Worm (Caenorhabditis elegans) whole organism, late embryonic: ENCODE data around the gene mrps-18B.

Experiments used
- F13H6.1 ChIP-seq: sonication (generic microtip); optimal IDR thresholded peaks from 2 replicates; lab custom pipeline; 2016; ENCODE audit warnings: missing genetic modification characterization, missing compliant biosample characterization
- K02D7.2 ChIP-seq: sonication (generic microtip); optimal IDR thresholded peaks from 2 replicates; lab custom pipeline; 2017; ENCODE audit warnings: mild to moderate bottlenecking, missing genetic modification characterization, missing compliant biosample characterization
- K09A11.1 ChIP-seq: sonication (generic microtip); optimal IDR thresholded peaks from 2 replicates; lab custom pipeline; 2017; ENCODE audit warnings: antibody characterized with exemption, mild to moderate bottlenecking, missing genetic modification characterization, missing compliant biosample characterization; ENCODE audit not compliant: insufficient read depth
- ama-1 ChIP-seq: fragments of 150-350 bp; optimal IDR thresholded peaks from 2 replicates; lab custom pipeline; 2014
- ceh-14 ChIP-seq: sonication (generic microtip); optimal IDR thresholded peaks from 2 replicates; lab custom pipeline; 2016; ENCODE audit warnings: missing genotype, missing genetic modification characterization, missing compliant biosample characterization
- ceh-18 ChIP-seq: sonication (generic microtip); optimal IDR thresholded peaks from 2 replicates; lab custom pipeline; 2016; ENCODE audit warnings: missing genetic modification characterization, missing compliant biosample characterization
- ceh-19 ChIP-seq: fragments of 200-800 bp; sonication (Bioruptor generic); optimal IDR thresholded peaks from 2 replicates; lab custom pipeline; 2018; ENCODE audit warnings: mild to moderate bottlenecking, missing genetic modification characterization, missing compliant biosample characterization
- ceh-2 ChIP-seq: sonication (generic microtip); optimal IDR thresholded peaks from 2 replicates; lab custom pipeline; 2016; ENCODE audit warnings: missing genotype, missing genetic modification characterization, missing compliant biosample characterization
- ceh-22 ChIP-seq: sonication (generic microtip); optimal IDR thresholded peaks from 2 replicates; lab custom pipeline; 2017; ENCODE audit warnings: missing biosample characterization, missing genetic modification characterization
- ceh-24 ChIP-seq: sonication (generic microtip); optimal IDR thresholded peaks from 2 replicates; lab custom pipeline; 2016; ENCODE audit warnings: mild to moderate bottlenecking, missing genetic modification characterization, missing compliant biosample characterization
- ceh-34 ChIP-seq: sonication (generic microtip); optimal IDR thresholded peaks from 2 replicates; lab custom pipeline; 2016; ENCODE audit warnings: mild to moderate bottlenecking, missing genetic modification characterization, missing compliant biosample characterization
- ceh-45 ChIP-seq: fragments of 200-800 bp; sonication (Bioruptor generic); IDR thresholded peaks from 2 replicates; pipeline ENCODE4 v1.3.6; 2022; ENCODE audit warnings: missing genetic modification reagents, missing genetic modification characterization, missing compliant biosample characterization
- ceh-9 ChIP-seq: sonication (generic microtip); optimal IDR thresholded peaks from 2 replicates; lab custom pipeline; 2016; ENCODE audit warnings: mild to moderate bottlenecking, missing genetic modification characterization, inconsistent platforms, missing compliant biosample characterization
- dmd-4 ChIP-seq: sonication (generic microtip); optimal IDR thresholded peaks from 2 replicates; lab custom pipeline; 2016; ENCODE audit warnings: borderline replicate concordance, missing genetic modification characterization, missing compliant biosample characterization
- elt-2 ChIP-seq: sonication (generic microtip); optimal IDR thresholded peaks from 2 replicates; lab custom pipeline; 2016; ENCODE audit warnings: missing genetic modification reagents, missing genetic modification characterization, missing compliant biosample characterization
- elt-4 ChIP-seq: sonication (generic microtip); optimal IDR thresholded peaks from 2 replicates; lab custom pipeline; 2016; ENCODE audit warnings: missing genetic modification characterization, missing compliant biosample characterization
- fkh-6 ChIP-seq: sonication (generic microtip); optimal IDR thresholded peaks from 2 replicates; lab custom pipeline; 2016; ENCODE audit warnings: missing genetic modification characterization, missing compliant biosample characterization
- hlh-30 ChIP-seq: sonication (generic microtip); optimal IDR thresholded peaks from 2 replicates; lab custom pipeline; 2017; ENCODE audit warnings: antibody characterized with exemption, missing genetic modification characterization, missing compliant biosample characterization; ENCODE audit not compliant: insufficient read depth
- hlh-8 ChIP-seq: sonication (generic microtip); optimal IDR thresholded peaks from 2 replicates; lab custom pipeline; 2016; ENCODE audit warnings: missing genotype, missing genetic modification characterization, missing compliant biosample characterization
- lin-11 ChIP-seq: fragments of 200-800 bp; sonication (Bioruptor generic); optimal IDR thresholded peaks from 2 replicates; lab custom pipeline; 2018; ENCODE audit warnings: mild to moderate bottlenecking, missing genetic modification characterization, missing compliant biosample characterization
- madf-2 ChIP-seq: sonication (generic microtip); optimal IDR thresholded peaks from 2 replicates; lab custom pipeline; 2017; ENCODE audit warnings: missing genetic modification characterization, missing compliant biosample characterization
- nfya-1 ChIP-seq: sonication (generic microtip); optimal IDR thresholded peaks from 2 replicates; lab custom pipeline; 2017; ENCODE audit warnings: missing genetic modification characterization, mild to moderate bottlenecking, missing compliant biosample characterization, antibody characterized with exemption, moderate library complexity
- nhr-11 ChIP-seq: fragments of 150-350 bp; optimal IDR thresholded peaks from 2 replicates; lab custom pipeline; 2014; ENCODE audit warnings: missing biosample characterization, missing genetic modification characterization
- nhr-232 ChIP-seq: sonication (generic microtip); optimal IDR thresholded peaks from 2 replicates; lab custom pipeline; 2016; ENCODE audit warnings: missing genetic modification characterization, missing compliant biosample characterization
- npax-4 ChIP-seq: sonication (generic microtip); optimal IDR thresholded peaks from 2 replicates; lab custom pipeline; 2016; ENCODE audit warnings: missing genetic modification characterization, missing compliant biosample characterization
- odd-2 ChIP-seq: sonication (generic microtip); optimal IDR thresholded peaks from 2 replicates; lab custom pipeline; 2017; ENCODE audit warnings: antibody characterized with exemption, mild to moderate bottlenecking, missing genetic modification characterization, missing compliant biosample characterization
- pag-3 ChIP-seq: sonication (generic microtip); optimal IDR thresholded peaks from 2 replicates; lab custom pipeline; 2016; ENCODE audit warnings: missing compliant biosample characterization, missing genetic modification characterization, borderline replicate concordance
- pax-1 ChIP-seq: fragments of 150-350 bp; optimal IDR thresholded peaks from 2 replicates; lab custom pipeline; 2014; ENCODE audit warnings: missing biosample characterization, missing genetic modification characterization
- pha-2 ChIP-seq: sonication (generic microtip); optimal IDR thresholded peaks from 2 replicates; lab custom pipeline; 2017; ENCODE audit warnings: mild to moderate bottlenecking, missing genetic modification characterization, missing compliant biosample characterization
- pros-1 ChIP-seq: fragments of 150-350 bp; optimal IDR thresholded peaks from 2 replicates; lab custom pipeline; 2014; ENCODE audit warnings: missing biosample characterization, missing genetic modification reagents, missing genetic modification characterization
- ref-2 ChIP-seq: sonication (generic microtip); optimal IDR thresholded peaks from 2 replicates; lab custom pipeline; 2016; ENCODE audit warnings: missing genetic modification characterization, missing compliant biosample characterization
- sox-4 ChIP-seq: sonication (generic microtip); optimal IDR thresholded peaks from 2 replicates; lab custom pipeline; 2017; ENCODE audit warnings: mild to moderate bottlenecking, missing genetic modification characterization, inconsistent platforms, missing compliant biosample characterization
- syd-9 ChIP-seq: sonication (generic microtip); optimal IDR thresholded peaks from 2 replicates; lab custom pipeline; 2016; ENCODE audit warnings: mild to moderate bottlenecking, missing genetic modification characterization, moderate library complexity, missing compliant biosample characterization
- tbx-2 ChIP-seq: sonication (generic microtip); optimal IDR thresholded peaks from 2 replicates; lab custom pipeline; 2016; ENCODE audit warnings: missing genetic modification characterization, missing compliant biosample characterization
- tbx-7 ChIP-seq: sonication (generic microtip); optimal IDR thresholded peaks from 2 replicates; lab custom pipeline; 2016; ENCODE audit warnings: missing genotype, missing genetic modification characterization, missing compliant biosample characterization
- unc-3 ChIP-seq, 2 experiments: fragments of 200-800 bp in 1 of 2; sonication (Bioruptor generic) in 1 of 2; sonication (generic microtip) in 1 of 2; conservative IDR thresholded peaks in 1 of 2; optimal IDR thresholded peaks in 1 of 2; 2 replicates each; pipeline versions ENCODE4 v1.3.6 to Lab custom; 2016 to 2022; ENCODE audit warnings: missing compliant biosample characterization in 2 of 2, missing genetic modification characterization in 2 of 2, missing genetic modification reagents in 1 of 2
- unc-42 ChIP-seq: sonication (generic microtip); optimal IDR thresholded peaks from 2 replicates; lab custom pipeline; 2016; ENCODE audit warnings: missing genotype, missing genetic modification characterization, missing compliant biosample characterization
- unc-55 ChIP-seq: sonication (generic microtip); optimal IDR thresholded peaks from 2 replicates; lab custom pipeline; 2017; ENCODE audit warnings: missing biosample characterization, missing genetic modification reagents, missing genetic modification characterization
- ztf-16 ChIP-seq: sonication (generic microtip); optimal IDR thresholded peaks from 2 replicates; lab custom pipeline; 2017; ENCODE audit warnings: missing genetic modification characterization, missing compliant biosample characterization

Gene mrps-18B

ce11 chrII:8516783-8517182 is 8.7 kb upstream of the mrps-18B start, which contains the start of gene rnh-2 (continued):
- TF ChIP-seq fkh-6 = no peak
- TF ChIP-seq ztf-16 = no peak
- peak; percentile 39 for TF ChIP-seq ceh-14 (tag; lab: Kevin White, UChicago)
- no peak for TF ChIP-seq ama-1 (lab: Kevin White, UChicago)
- TF ChIP-seq syd-9 (tag; lab: Kevin White, UChicago) = no peak
- no peak for TF ChIP-seq ceh-24
- TF ChIP-seq sox-4 (tag; lab: Kevin White, UChicago) = no peak
- TF ChIP-seq unc-42 (tag; lab: Kevin White, UChicago) = peak; percentile 29
- TF ChIP-seq F13H6.1 = no peak
- TF ChIP-seq ceh-9 = no peak
- TF ChIP-seq ceh-22 (tag; lab: Kevin White, UChicago) = no peak
- TF ChIP-seq tbx-2 (tag; lab: Kevin White, UChicago) = peak; percentile 76
- TF ChIP-seq nhr-11 (tag; lab: Kevin White, UChicago) = no peak
- TF ChIP-seq pax-1 (tag; lab: Kevin White, UChicago) = no peak

ce11 chrII:8518210-8518609 is 7.3 kb upstream of the mrps-18B start, which contains the start of gene T13H5.8:
TSS of gene T13H5.8 (plus strand) at chrII:8518510.
- TF ChIP-seq pros-1 (tag; lab: Kevin White, UChicago) = no peak
- no peak for TF ChIP-seq ceh-2 (tag; lab: Kevin White, UChicago)
- TF ChIP-seq tbx-7 (tag; lab: Kevin White, UChicago) = no peak
- no peak for TF ChIP-seq ceh-34 (tag; lab: Kevin White, UChicago)
- no peak for TF ChIP-seq elt-4 (tag; lab: Kevin White, UChicago)
- TF ChIP-seq lin-11 (tag; lab: Kevin White, UChicago) = no peak
- TF ChIP-seq dmd-4 (tag; lab: Kevin White, UChicago) = no peak
- no peak for TF ChIP-seq ceh-45
- no peak for TF ChIP-seq hlh-30
- no peak for TF ChIP-seq K09A11.1
- no peak for TF ChIP-seq K02D7.2 (tag; lab: Kevin White, UChicago)
- no peak for TF ChIP-seq odd-2 (tag; lab: Kevin White, UChicago)
- TF ChIP-seq ceh-19 (GFP tag; lab: Kevin White, UChicago) = no peak
- TF ChIP-seq pha-2 (tag; lab: Kevin White, UChicago) = no peak
- TF ChIP-seq nfya-1 (tag; lab: Kevin White, UChicago) = no peak

- TF ChIP-seq ceh-24 = no peak
- TF ChIP-seq ceh-19 (GFP tag; lab: Kevin White, UChicago) = no peak
- TF ChIP-seq elt-4 (tag; lab: Kevin White, UChicago) = no peak
- TF ChIP-seq pag-3 = no peak
- TF ChIP-seq hlh-30 = no peak
- no peak for TF ChIP-seq npax-4 (tag; lab: Kevin White, UChicago)
- no peak for TF ChIP-seq elt-2 (tag; lab: Kevin White, UChicago)
- no peak for TF ChIP-seq tbx-7 (tag; lab: Kevin White, UChicago)
- TF ChIP-seq ceh-18 (tag; lab: Kevin White, UChicago) = no peak
- TF ChIP-seq unc-3 (GFP tag; conservative IDR thresholded peaks at IDR 0.05; lab: Robert Waterston, UW) = no peak
- TF ChIP-seq unc-3 (tag; optimal IDR thresholded peaks at IDR 0.05; lab: Kevin White, UChicago) = no peak
- no peak for TF ChIP-seq hlh-8
- no peak for TF ChIP-seq K02D7.2 (tag; lab: Kevin White, UChicago)
- TF ChIP-seq pax-1 (tag; lab: Kevin White, UChicago) = no peak
- TF ChIP-seq nhr-232 = no peak
- TF ChIP-seq madf-2 (tag; lab: Kevin White, UChicago) = no peak
- no peak for TF ChIP-seq sox-4 (tag; lab: Kevin White, UChicago)
- TF ChIP-seq ceh-9 = no peak
- TF ChIP-seq unc-55 (GFP tag; lab: Kevin White, UChicago) = no peak
- no peak for TF ChIP-seq ref-2 (tag; lab: Kevin White, UChicago)
These were observed 4.9 kb upstream of the mrps-18B start, which contains the start of gene cht-2 for ce11 chrII:8520625-8521024. TSS of gene cht-2 (plus strand) at chrII:8520925.
